In genomic region chrIV:13887408-13888163, ce11 we compare ENCODE assay signal across 3 worm cellular contexts.
TF ChIP-seq lines count a peak whose summit lies in the region.

Gene lin-66 (plus strand): TSS chrIV:13888079.

TF ChIP-seq in whole organism, L1 larva, 84 proteins besides CTCF, POLR2A, EP300 and RAD21 (continued from another document and continues in another):
- peak; percentile 56 for TF ChIP-seq skn-1 (tag; optimal IDR thresholded peaks at IDR 0.05; lab: Kevin White, UChicago)
- peak; percentile 61 for TF ChIP-seq fkh-10 (GFP tag; optimal IDR thresholded peaks at IDR 0.05; lab: Kevin White, UChicago)
- no peak for TF ChIP-seq sptf-1 (tag; optimal IDR thresholded peaks at IDR 0.05; lab: Kevin White, UChicago)
- peak; percentile 96 for TF ChIP-seq snu-23 (GFP tag; optimal IDR thresholded peaks at IDR 0.05; lab: Kevin White, UChicago)
- TF ChIP-seq nhr-71 (tag; optimal IDR thresholded peaks at IDR 0.05; lab: Kevin White, UChicago): peak; percentile 96
- TF ChIP-seq nhr-85 (tag; lab: Kevin White, UChicago): peak; percentile 82
- TF ChIP-seq efl-1 (optimal IDR thresholded peaks at IDR 0.05; lab: Kevin White, UChicago): peak; percentile 71 to 81
- TF ChIP-seq efl-1 (GFP tag; optimal IDR thresholded peaks at IDR 0.05 in 1 of 2; lab: Kevin White, UChicago): peak; percentile 24 to 92
- no peak for TF ChIP-seq mef-2 (tag; optimal IDR thresholded peaks at IDR 0.05; lab: Kevin White, UChicago)
- peak; percentile 59 for TF ChIP-seq nhr-90 (tag; optimal IDR thresholded peaks at IDR 0.05; lab: Kevin White, UChicago; ENCODE audit: poor library complexity)
- TF ChIP-seq aha-1 (tag; optimal IDR thresholded peaks at IDR 0.05; lab: Kevin White, UChicago): peak; percentile 18
- TF ChIP-seq lin-35 (GFP tag; optimal IDR thresholded peaks at IDR 0.05; lab: Kevin White, UChicago): peak; percentile 56 to 68
- peak; percentile 76 for TF ChIP-seq xbp-1 (tag; optimal IDR thresholded peaks at IDR 0.05; lab: Kevin White, UChicago)
- TF ChIP-seq hpl-2 (GFP tag; optimal IDR thresholded peaks at IDR 0.05; lab: Kevin White, UChicago): peak; percentile 78
- TF ChIP-seq unc-86 (tag; optimal IDR thresholded peaks at IDR 0.05; lab: Kevin White, UChicago): peak; percentile 91
- peak; percentile 62 for TF ChIP-seq ceh-8 (GFP tag; optimal IDR thresholded peaks at IDR 0.05; lab: Kevin White, UChicago)
- no peak for TF ChIP-seq hlh-17 (GFP tag; optimal IDR thresholded peaks at IDR 0.05; lab: Kevin White, UChicago; ENCODE audit: borderline replicate concordance)
- TF ChIP-seq pag-3 (tag; optimal IDR thresholded peaks at IDR 0.05; lab: Kevin White, UChicago; ENCODE audit: borderline replicate concordance, insufficient read depth): no peak
- TF ChIP-seq lir-3 (tag; optimal IDR thresholded peaks at IDR 0.05; lab: Kevin White, UChicago; ENCODE audit: poor library complexity): peak; percentile 62
- no peak for TF ChIP-seq ceh-88 (GFP tag; IDR thresholded peaks at IDR 0.05; lab: Robert Waterston, UW)
- peak; percentile 77 for TF ChIP-seq egl-13 (tag; optimal IDR thresholded peaks at IDR 0.05; lab: Kevin White, UChicago)
- peak; percentile 85 for TF ChIP-seq jun-1 (tag; optimal IDR thresholded peaks at IDR 0.05; lab: Kevin White, UChicago)
- peak; percentile 23 for TF ChIP-seq vab-15 (tag; optimal IDR thresholded peaks at IDR 0.05; lab: Kevin White, UChicago)
- TF ChIP-seq fkh-8 (tag; optimal IDR thresholded peaks at IDR 0.05; lab: Kevin White, UChicago): peak; percentile 93
- TF ChIP-seq irx-1 (tag; optimal IDR thresholded peaks at IDR 0.05; lab: Kevin White, UChicago): peak; percentile 59
- peak; percentile 47 for TF ChIP-seq lin-15B (tag; optimal IDR thresholded peaks at IDR 0.05; lab: Kevin White, UChicago)
- no peak for TF ChIP-seq fkh-4 (tag; optimal IDR thresholded peaks at IDR 0.05; lab: Kevin White, UChicago; ENCODE audit: borderline replicate concordance)
- peak; percentile 73 for TF ChIP-seq blmp-1 (tag; optimal IDR thresholded peaks at IDR 0.05; lab: Kevin White, UChicago)
- TF ChIP-seq fos-1 (tag; optimal IDR thresholded peaks at IDR 0.05; lab: Kevin White, UChicago): peak; percentile 51
- TF ChIP-seq mdl-1 (tag; optimal IDR thresholded peaks at IDR 0.05; lab: Kevin White, UChicago): peak in 1 of 2 experiments; percentile 90
- TF ChIP-seq isw-1 (GFP tag; IDR thresholded peaks at IDR 0.05; lab: Robert Waterston, UW): peak; percentile 80
- TF ChIP-seq grh-1 (GFP tag; IDR thresholded peaks at IDR 0.05; lab: Robert Waterston, UW): peak; percentile 36; the same call in 1 of the 2 replicates
- TF ChIP-seq alr-1 (tag; optimal IDR thresholded peaks at IDR 0.05; lab: Kevin White, UChicago; ENCODE audit: borderline replicate concordance): no peak
- TF ChIP-seq dsc-1 (tag; optimal IDR thresholded peaks at IDR 0.05; lab: Kevin White, UChicago): peak; percentile 75
- TF ChIP-seq egl-27 (tag; optimal IDR thresholded peaks at IDR 0.05; lab: Kevin White, UChicago): peak in 1 of 2 experiments; percentile 44
- TF ChIP-seq pax-3 (tag; optimal IDR thresholded peaks at IDR 0.05; lab: Kevin White, UChicago): peak; percentile 70
- TF ChIP-seq nhr-19 (GFP tag; conservative IDR thresholded peaks at IDR 0.05; lab: Robert Waterston, UW): peak; percentile 78
- TF ChIP-seq ces-1 (GFP tag; optimal IDR thresholded peaks at IDR 0.05; lab: Kevin White, UChicago): no peak
- no peak for TF ChIP-seq pqm-1 (tag; optimal IDR thresholded peaks at IDR 0.05; lab: Kevin White, UChicago)
- TF ChIP-seq zip-4 (GFP tag; optimal IDR thresholded peaks at IDR 0.05; lab: Kevin White, UChicago): peak; percentile 64
- TF ChIP-seq nhr-28 (tag; optimal IDR thresholded peaks at IDR 0.05; lab: Kevin White, UChicago): no peak
- peak; percentile 83 for TF ChIP-seq C16A3.4 (tag; optimal IDR thresholded peaks at IDR 0.05; lab: Kevin White, UChicago)

TF ChIP-seq in whole organism, L3 larva, 47 proteins besides CTCF, POLR2A, EP300 and RAD21 (continued from another document):
- TF ChIP-seq ceh-28 (tag; optimal IDR thresholded peaks at IDR 0.05; lab: Kevin White, UChicago) (peak; percentile 75), eor-1 (tag; optimal IDR thresholded peaks at IDR 0.05; lab: Kevin White, UChicago) (no peak), egl-27 (tag; optimal IDR thresholded peaks at IDR 0.05; lab: Kevin White, UChicago) (peak; percentile 62), nhr-77 (tag; optimal IDR thresholded peaks at IDR 0.05; lab: Kevin White, UChicago) (peak; percentile 62), mdl-1 (tag; optimal IDR thresholded peaks at IDR 0.05; lab: Kevin White, UChicago) (peak; percentile 68), fkh-10 (GFP tag; optimal IDR thresholded peaks at IDR 0.05; lab: Kevin White, UChicago) (no peak), unc-39 (tag; optimal IDR thresholded peaks at IDR 0.05; lab: Kevin White, UChicago) (peak; percentile 17), nhr-23 (tag; optimal IDR thresholded peaks at IDR 0.05; lab: Kevin White, UChicago) (peak; percentile 55), nhr-43 (tag; optimal IDR thresholded peaks at IDR 0.05; lab: Kevin White, UChicago; ENCODE audit: poor library complexity, severe bottlenecking) (peak; percentile 75), ama-1 (optimal IDR thresholded peaks at IDR 0.05; lab: Kevin White, UChicago) (no peak), ceh-82 (tag; optimal IDR thresholded peaks at IDR 0.05; lab: Kevin White, UChicago) (peak; percentile 2), R02D3.7 (tag; optimal IDR thresholded peaks at IDR 0.05; lab: Kevin White, UChicago) (peak; percentile 46), nfya-1 (tag; optimal IDR thresholded peaks at IDR 0.05; lab: Kevin White, UChicago; ENCODE audit: insufficient read depth) (peak; percentile 90), elt-2 (tag; optimal IDR thresholded peaks at IDR 0.05; lab: Kevin White, UChicago) (peak; percentile 86)

TF ChIP-seq in whole organism, young adult, 124 proteins besides CTCF, POLR2A, EP300 and RAD21 (continued from another document and continues in another):
- TF ChIP-seq nfyb-1 (GFP tag; IDR thresholded peaks at IDR 0.05; lab: Robert Waterston, UW): peak; percentile 90
- TF ChIP-seq bed-1 (GFP tag; IDR thresholded peaks at IDR 0.05; lab: Robert Waterston, UW): no peak
- no peak for TF ChIP-seq snpc-1.1 (tag; optimal IDR thresholded peaks at IDR 0.05; lab: Kevin White, UChicago; ENCODE audit: insufficient read depth)
- no peak for TF ChIP-seq Y53F4B.3 (GFP tag; IDR thresholded peaks at IDR 0.05; lab: Robert Waterston, UW)
- peak; percentile 94 for TF ChIP-seq B0336.3 (GFP tag; IDR thresholded peaks at IDR 0.05; lab: Robert Waterston, UW)
- peak; percentile 66 for TF ChIP-seq cebp-1 (GFP tag; IDR thresholded peaks at IDR 0.05; lab: Robert Waterston, UW)
- peak; percentile 88 for TF ChIP-seq cebp-1 (tag; optimal IDR thresholded peaks at IDR 0.05; lab: Kevin White, UChicago)
- TF ChIP-seq bed-2 (GFP tag; IDR thresholded peaks at IDR 0.05; lab: Robert Waterston, UW): peak; percentile 41; the same call in 1 of the 2 replicates
- no peak for TF ChIP-seq snpc-4 (GFP tag; optimal IDR thresholded peaks at IDR 0.05; lab: Kevin White, UChicago)
- TF ChIP-seq snpc-4 (tag; optimal IDR thresholded peaks at IDR 0.05; lab: Kevin White, UChicago): peak; percentile 37 to 84 (median 72)
- TF ChIP-seq rec-8 (tag; optimal IDR thresholded peaks at IDR 0.05; lab: Kevin White, UChicago): peak in 1 of 2 experiments; percentile 28
- 0 out of 2 replicates have a peak, but pooled peaks have one; percentile 31 for TF ChIP-seq ztf-6 (GFP tag; IDR thresholded peaks at IDR 0.05; lab: Robert Waterston, UW)
- peak; percentile 53 for TF ChIP-seq F33H1.4 (GFP tag; IDR thresholded peaks at IDR 0.05; lab: Robert Waterston, UW)
- TF ChIP-seq rcor-1 (GFP tag; IDR thresholded peaks at IDR 0.05; lab: Robert Waterston, UW): peak; percentile 44; the same call in 1 of the 2 replicates
- TF ChIP-seq F39B2.1 (GFP tag; IDR thresholded peaks at IDR 0.05; lab: Robert Waterston, UW): no peak
- TF ChIP-seq F55B11.4 (tag; optimal IDR thresholded peaks at IDR 0.05; lab: Kevin White, UChicago; ENCODE audit: borderline replicate concordance, insufficient read depth): no peak
- TF ChIP-seq ets-4 (GFP tag; optimal IDR thresholded peaks at IDR 0.05; lab: Kevin White, UChicago): peak; percentile 42
- no peak for TF ChIP-seq hrde-1 (tag; optimal IDR thresholded peaks at IDR 0.05; lab: Kevin White, UChicago; ENCODE audit: borderline replicate concordance)
- TF ChIP-seq nhr-90 (tag; optimal IDR thresholded peaks at IDR 0.05; lab: Kevin White, UChicago): peak; percentile 69
- TF ChIP-seq F22D6.2 (tag; optimal IDR thresholded peaks at IDR 0.05; lab: Kevin White, UChicago): peak; percentile 46
- peak; percentile 75 for TF ChIP-seq repo-1 (tag; optimal IDR thresholded peaks at IDR 0.05; lab: Kevin White, UChicago)
- TF ChIP-seq nfya-1 (tag; optimal IDR thresholded peaks at IDR 0.05; lab: Kevin White, UChicago; ENCODE audit: borderline replicate concordance, insufficient read depth): no peak
- peak; percentile 46 for TF ChIP-seq nhr-27 (tag; optimal IDR thresholded peaks at IDR 0.05; lab: Kevin White, UChicago)
- TF ChIP-seq lin-26 (GFP tag; IDR thresholded peaks at IDR 0.05; lab: Robert Waterston, UW): peak; percentile 75; the same call in 1 of the 2 replicates
- TF ChIP-seq D2030.7 (GFP tag; IDR thresholded peaks at IDR 0.05; lab: Robert Waterston, UW): no peak
- TF ChIP-seq F57C9.4 (tag; optimal IDR thresholded peaks at IDR 0.05; lab: Kevin White, UChicago): no peak
- no peak for TF ChIP-seq madf-8 (GFP tag; conservative IDR thresholded peaks at IDR 0.05; lab: Robert Waterston, UW)
- TF ChIP-seq pha-4 (tag; optimal IDR thresholded peaks at IDR 0.05; lab: Kevin White, UChicago): no peak
- no peak for TF ChIP-seq B0019.2 (GFP tag; conservative IDR thresholded peaks at IDR 0.05; lab: Robert Waterston, UW)
- no peak for TF ChIP-seq lin-35 (GFP tag; optimal IDR thresholded peaks at IDR 0.05; lab: Kevin White, UChicago)
- no peak for TF ChIP-seq unc-130 (GFP tag; optimal IDR thresholded peaks at IDR 0.05; lab: Kevin White, UChicago)
- no peak for TF ChIP-seq mxl-1 (tag; optimal IDR thresholded peaks at IDR 0.05; lab: Kevin White, UChicago)
- TF ChIP-seq K12H6.12 (tag; optimal IDR thresholded peaks at IDR 0.05; lab: Kevin White, UChicago): peak; percentile 96
- TF ChIP-seq fkh-3 (tag; optimal IDR thresholded peaks at IDR 0.05; lab: Kevin White, UChicago): no peak
- TF ChIP-seq Y95B8A.8 (GFP tag; IDR thresholded peaks at IDR 0.05; lab: Robert Waterston, UW): no peak
- no peak for TF ChIP-seq lsl-1 (GFP tag; optimal IDR thresholded peaks at IDR 0.05; lab: Kevin White, UChicago)
- TF ChIP-seq F57A8.1 (GFP tag; optimal IDR thresholded peaks at IDR 0.05; lab: Kevin White, UChicago): no peak
- peak; percentile 65 for TF ChIP-seq tlf-1 (GFP tag; optimal IDR thresholded peaks at IDR 0.05; lab: Kevin White, UChicago)
- no peak for TF ChIP-seq him-1 (tag; optimal IDR thresholded peaks at IDR 0.05; lab: Kevin White, UChicago)
- no peak for TF ChIP-seq nhr-120 (GFP tag; IDR thresholded peaks at IDR 0.05; lab: Robert Waterston, UW)
- TF ChIP-seq gei-17 (GFP tag; optimal IDR thresholded peaks at IDR 0.05; lab: Kevin White, UChicago): peak; percentile 52
- peak; percentile 84 for TF ChIP-seq athp-1 (tag; optimal IDR thresholded peaks at IDR 0.05; lab: Kevin White, UChicago)
- TF ChIP-seq ztf-26 (tag; optimal IDR thresholded peaks at IDR 0.05; lab: Kevin White, UChicago): peak; percentile 87
- TF ChIP-seq efl-1 (GFP tag; optimal IDR thresholded peaks at IDR 0.05; lab: Kevin White, UChicago): no peak
- no peak for TF ChIP-seq T26A5.8 (tag; optimal IDR thresholded peaks at IDR 0.05; lab: Kevin White, UChicago)
- TF ChIP-seq ekl-4 (GFP tag; IDR thresholded peaks at IDR 0.05; lab: Robert Waterston, UW): peak; percentile 84
- TF ChIP-seq Y79H2A.3 (GFP tag; conservative IDR thresholded peaks at IDR 0.05; lab: Robert Waterston, UW): no peak
- peak; percentile 64; the same call in 1 of the 2 replicates for TF ChIP-seq egl-44 (GFP tag; IDR thresholded peaks at IDR 0.05; lab: Robert Waterston, UW)
- no peak for TF ChIP-seq zim-3 (tag; optimal IDR thresholded peaks at IDR 0.05; lab: Kevin White, UChicago)
- TF ChIP-seq mel-28 (tag; optimal IDR thresholded peaks at IDR 0.05; lab: Kevin White, UChicago; ENCODE audit: borderline replicate concordance): no peak
- peak; percentile 62 for TF ChIP-seq ceh-79 (tag; optimal IDR thresholded peaks at IDR 0.05; lab: Kevin White, UChicago)
- TF ChIP-seq mcd-1 (GFP tag; IDR thresholded peaks at IDR 0.05; lab: Robert Waterston, UW): peak; percentile 81
- peak; percentile 73 for TF ChIP-seq K11D2.4 (GFP tag; IDR thresholded peaks at IDR 0.05; lab: Robert Waterston, UW)
- peak; percentile 58 for TF ChIP-seq lin-54 (GFP tag; optimal IDR thresholded peaks at IDR 0.05; lab: Kevin White, UChicago)
- TF ChIP-seq attf-5 (GFP tag; optimal IDR thresholded peaks at IDR 0.05; lab: Kevin White, UChicago): peak; percentile 94
- TF ChIP-seq hlh-26 (GFP tag; conservative IDR thresholded peaks at IDR 0.05; lab: Robert Waterston, UW): no peak
- TF ChIP-seq akir-1 (GFP tag; optimal IDR thresholded peaks at IDR 0.05; lab: Kevin White, UChicago): peak; percentile 16
- TF ChIP-seq C06A6.2 (GFP tag; conservative IDR thresholded peaks at IDR 0.05; lab: Robert Waterston, UW): peak; percentile 68
- TF ChIP-seq Y56A3A.18 (GFP tag; IDR thresholded peaks at IDR 0.05; lab: Robert Waterston, UW): peak; percentile 18; the same call in 1 of the 2 replicates
- TF ChIP-seq ZK185.1 (tag; optimal IDR thresholded peaks at IDR 0.05; lab: Kevin White, UChicago; ENCODE audit: poor library complexity, severe bottlenecking): peak; percentile 78
- TF ChIP-seq ccch-3 (GFP tag; optimal IDR thresholded peaks at IDR 0.05; lab: Kevin White, UChicago): no peak
- peak; percentile 75 for TF ChIP-seq ztf-3 (GFP tag; optimal IDR thresholded peaks at IDR 0.05; lab: Kevin White, UChicago)
- TF ChIP-seq ceh-91 (GFP tag; IDR thresholded peaks at IDR 0.05; lab: Robert Waterston, UW): no peak
- TF ChIP-seq F10E7.11 (tag; optimal IDR thresholded peaks at IDR 0.05; lab: Kevin White, UChicago): no peak
- peak; percentile 85 for TF ChIP-seq nhr-80 (tag; optimal IDR thresholded peaks at IDR 0.05; lab: Kevin White, UChicago)
- TF ChIP-seq dpl-1 (GFP tag; optimal IDR thresholded peaks at IDR 0.05; lab: Kevin White, UChicago): no peak
- TF ChIP-seq tbp1 (GFP tag; optimal IDR thresholded peaks at IDR 0.05; lab: Kevin White, UChicago): peak; percentile 53
- no peak for TF ChIP-seq snpc-1.3 (tag; optimal IDR thresholded peaks at IDR 0.05; lab: Kevin White, UChicago; ENCODE audit: insufficient read depth)
- TF ChIP-seq hlh-12 (tag; optimal IDR thresholded peaks at IDR 0.05; lab: Kevin White, UChicago): no peak
- TF ChIP-seq rpc-1 (optimal IDR thresholded peaks at IDR 0.05; lab: Kevin White, UChicago): no peak
- TF ChIP-seq rpc-1 (tag; optimal IDR thresholded peaks at IDR 0.05; lab: Kevin White, UChicago): no peak
- peak; percentile 33 for TF ChIP-seq ztf-22 (GFP tag; optimal IDR thresholded peaks at IDR 0.05; lab: Kevin White, UChicago)
- TF ChIP-seq hsf-1 (GFP tag; IDR thresholded peaks at IDR 0.05; lab: Robert Waterston, UW): peak; percentile 60; the same call in 1 of the 2 replicates
- TF ChIP-seq sdz-38 (tag; optimal IDR thresholded peaks at IDR 0.05; lab: Kevin White, UChicago): no peak
- no peak for TF ChIP-seq T07F8.4 (tag; optimal IDR thresholded peaks at IDR 0.05; lab: Kevin White, UChicago)
- TF ChIP-seq nfya-2 (GFP tag; IDR thresholded peaks at IDR 0.05; lab: Robert Waterston, UW): no peak
- 0 out of 2 replicates have a peak, but pooled peaks have one; percentile 65 for TF ChIP-seq ceh-58 (GFP tag; IDR thresholded peaks at IDR 0.05; lab: Robert Waterston, UW)
- peak; percentile 93 for TF ChIP-seq ceh-27 (GFP tag; optimal IDR thresholded peaks at IDR 0.05; lab: Kevin White, UChicago)
- TF ChIP-seq hmg-20 (GFP tag; IDR thresholded peaks at IDR 0.05; lab: Robert Waterston, UW): peak; percentile 56; the same call in 1 of the 2 replicates
- TF ChIP-seq attf-6 (GFP tag; IDR thresholded peaks at IDR 0.05; lab: Robert Waterston, UW): no peak
